Fruit fly (Drosophila melanogaster): ENCODE results near the gene CG31650.

The CG31650 gene

dm6 chr2L:4997401-4998259 lies 46.9 kb downstream of the CG31650 start:
- no peak for TF ChIP-seq h (optimal IDR thresholded peaks at IDR 0.05)
- TF ChIP-seq ttk (optimal IDR thresholded peaks at IDR 0.05), result no peak
- no peak for TF ChIP-seq insv (optimal IDR thresholded peaks at IDR 0.05)
- TF ChIP-seq Sin3A (optimal IDR thresholded peaks at IDR 0.05), result no peak
- no peak for TF ChIP-seq Myc (optimal IDR thresholded peaks at IDR 0.05)
- no peak for TF ChIP-seq psq (optimal IDR thresholded peaks at IDR 0.05)

dm6 chr2L:4996283-4996922 lies 48.1 kb downstream of the CG31650 start:
- TF ChIP-seq psq (optimal IDR thresholded peaks at IDR 0.05), result no peak
- no peak for TF ChIP-seq insv (optimal IDR thresholded peaks at IDR 0.05)
- no peak for TF ChIP-seq h (optimal IDR thresholded peaks at IDR 0.05)
- TF ChIP-seq Sin3A (optimal IDR thresholded peaks at IDR 0.05), result no peak
- TF ChIP-seq ttk (optimal IDR thresholded peaks at IDR 0.05), result no peak
- no peak for TF ChIP-seq Myc (optimal IDR thresholded peaks at IDR 0.05)

DNA sequence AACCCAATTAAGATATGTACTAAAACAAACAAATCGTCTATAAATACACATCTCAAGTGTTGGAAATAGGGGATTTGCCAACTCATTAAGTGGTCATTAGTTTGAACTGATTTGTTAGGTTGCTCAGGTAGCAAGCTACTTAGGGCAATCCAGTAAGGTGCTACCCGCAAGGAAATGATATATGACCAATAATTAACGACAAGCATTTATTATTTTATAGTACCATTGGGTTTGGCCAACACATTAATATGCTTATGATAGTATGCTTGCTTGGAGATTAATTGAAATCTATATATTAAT lies 48.7 kb downstream of the CG31650 start:
- TF ChIP-seq Sin3A (optimal IDR thresholded peaks at IDR 0.05) (no peak), h (optimal IDR thresholded peaks at IDR 0.05) (no peak), ttk (optimal IDR thresholded peaks at IDR 0.05) (no peak), insv (optimal IDR thresholded peaks at IDR 0.05) (no peak), Myc (optimal IDR thresholded peaks at IDR 0.05) (no peak), psq (optimal IDR thresholded peaks at IDR 0.05) (no peak)

dm6 chr2L:4995010-4995836 lies 49.3 kb downstream of the CG31650 start:
- TF ChIP-seq ttk (optimal IDR thresholded peaks at IDR 0.05), result no peak
- TF ChIP-seq insv (optimal IDR thresholded peaks at IDR 0.05), result no peak
- TF ChIP-seq Sin3A (optimal IDR thresholded peaks at IDR 0.05), result no peak
- no peak for TF ChIP-seq h (optimal IDR thresholded peaks at IDR 0.05)
- no peak for TF ChIP-seq psq (optimal IDR thresholded peaks at IDR 0.05)
- TF ChIP-seq Myc (optimal IDR thresholded peaks at IDR 0.05), result no peak
